Fruit fly (Drosophila melanogaster): ENCODE results near the gene Cpr65Ay.

The Cpr65Ay gene

dm6 chr3L:6184884-6185438, 26.5 kb upstream of the Cpr65Ay start, which contains the start of the genes D19B and CG43293 (continued):
- TF ChIP-seq CG1233 (GFP tag; optimal IDR thresholded peaks at IDR 0.05) = peak; percentile 90
- no peak for TF ChIP-seq CG14860 (GFP tag; IDR thresholded peaks at IDR 0.05; ENCODE audit: partially characterized antibody)
- TF ChIP-seq slbo (GFP tag; IDR thresholded peaks at IDR 0.05) = peak; percentile 97
- TF ChIP-seq Antp (GFP tag; optimal IDR thresholded peaks at IDR 0.05) = peak; percentile 93
- TF ChIP-seq chn (GFP tag; optimal IDR thresholded peaks at IDR 0.05) = peak; percentile 96
- peak; percentile 12 for TF ChIP-seq fd102C (GFP tag; optimal IDR thresholded peaks at IDR 0.05)
- TF ChIP-seq Jarid2 (GFP tag; optimal IDR thresholded peaks at IDR 0.05) = peak; percentile 70
- TF ChIP-seq nerfin-2 (GFP tag; IDR thresholded peaks at IDR 0.05; ENCODE audit: partially characterized antibody) = peak; percentile 77
- TF ChIP-seq CG12942 (GFP tag; optimal IDR thresholded peaks at IDR 0.05) = peak; percentile 91
- no peak for TF ChIP-seq Doc3 (GFP tag; IDR thresholded peaks at IDR 0.05; ENCODE audit: partially characterized antibody)
- peak; percentile 80 for TF ChIP-seq sug (tag; optimal IDR thresholded peaks at IDR 0.05)
- TF ChIP-seq dati (GFP tag; IDR thresholded peaks at IDR 0.05) = peak; percentile 57; the same call in 1 of the 2 replicates
- peak; percentile 97 for TF ChIP-seq cg (GFP tag; optimal IDR thresholded peaks at IDR 0.05)
- TF ChIP-seq HLH4C (GFP tag; IDR thresholded peaks at IDR 0.05; ENCODE audit: partially characterized antibody) = peak; percentile 43; the same call in 1 of the 3 replicates
- TF ChIP-seq Optix (GFP tag; IDR thresholded peaks at IDR 0.05) = peak; percentile 93
- peak; percentile 72; the same call in 2 of the 3 replicates for TF ChIP-seq CG11560 (tag; IDR thresholded peaks at IDR 0.05)
- peak in 1 of 2 experiments; percentile 38 for TF ChIP-seq crp (GFP tag; optimal IDR thresholded peaks at IDR 0.05)
- TF ChIP-seq Deaf1 (tag; optimal IDR thresholded peaks at IDR 0.05) = peak; percentile 62
- TF ChIP-seq ap (GFP tag; IDR thresholded peaks at IDR 0.05) = peak; percentile 69
- TF ChIP-seq CG34376 (GFP tag; optimal IDR thresholded peaks at IDR 0.05) = peak; percentile 69
- peak; percentile 74 for TF ChIP-seq Ets97D (GFP tag; optimal IDR thresholded peaks at IDR 0.05)
- TF ChIP-seq CG32767 (GFP tag; IDR thresholded peaks at IDR 0.05) = peak; percentile 84
- peak; percentile 83 for TF ChIP-seq Dip3 (GFP tag; optimal IDR thresholded peaks at IDR 0.05)
- TF ChIP-seq fru (optimal IDR thresholded peaks at IDR 0.05) = peak; percentile 68
- peak; percentile 94 for TF ChIP-seq D19A (tag; optimal IDR thresholded peaks at IDR 0.05)
- TF ChIP-seq CG11723 (GFP tag; optimal IDR thresholded peaks at IDR 0.05) = peak; percentile 82
- TF ChIP-seq CG6175 (GFP tag; IDR thresholded peaks at IDR 0.05) = peak; percentile 86; the same call in 2 of the 3 replicates
- peak; percentile 77 for TF ChIP-seq Atf3 (GFP tag; optimal IDR thresholded peaks at IDR 0.05)
- peak; percentile 89 for TF ChIP-seq C15 (GFP tag; IDR thresholded peaks at IDR 0.05)
- TF ChIP-seq eyg (GFP tag; optimal IDR thresholded peaks at IDR 0.05) = peak; percentile 78
- TF ChIP-seq Hr3 (GFP tag; optimal IDR thresholded peaks at IDR 0.05) = peak; percentile 89
- peak; percentile 80 to 87 for TF ChIP-seq chif (GFP tag; optimal IDR thresholded peaks at IDR 0.05)
- peak; percentile 78 for TF ChIP-seq ash1 (GFP tag; optimal IDR thresholded peaks at IDR 0.05)
- TF ChIP-seq CG12236 (GFP tag; optimal IDR thresholded peaks at IDR 0.05) = peak; percentile 64
- peak; percentile 84 for TF ChIP-seq Sry-β (GFP tag; optimal IDR thresholded peaks at IDR 0.05)
- peak; percentile 59; the same call in 1 of the 2 replicates for TF ChIP-seq Bgb (GFP tag; IDR thresholded peaks at IDR 0.05; ENCODE audit: partially characterized antibody)
- peak; percentile 88 for TF ChIP-seq CG8944 (GFP tag; optimal IDR thresholded peaks at IDR 0.05)
- peak; percentile 93 for TF ChIP-seq H2.0 (GFP tag; IDR thresholded peaks at IDR 0.05)
- no peak for TF ChIP-seq Doc2 (GFP tag; IDR thresholded peaks at IDR 0.05)
- peak; percentile 90 for TF ChIP-seq CG18599 (GFP tag; optimal IDR thresholded peaks at IDR 0.05)
- peak; percentile 83 for TF ChIP-seq oc (tag; optimal IDR thresholded peaks at IDR 0.05)
- TF ChIP-seq CG16779 (GFP tag; IDR thresholded peaks at IDR 0.05) = peak; percentile 89
- peak; percentile 70 for TF ChIP-seq CG4282 (GFP tag; optimal IDR thresholded peaks at IDR 0.05)
- peak; percentile 79 for TF ChIP-seq CG13287 (GFP tag; IDR thresholded peaks at IDR 0.05; ENCODE audit: partially characterized antibody)
- peak; percentile 47 for TF ChIP-seq TFAM (GFP tag; optimal IDR thresholded peaks at IDR 0.05)
- peak; percentile 86 for TF ChIP-seq zfh2 (GFP tag; optimal IDR thresholded peaks at IDR 0.05)
- TF ChIP-seq crol (GFP tag; IDR thresholded peaks at IDR 0.05) = peak; percentile 34; the same call in 1 of the 2 replicates
- TF ChIP-seq Vsx1 (GFP tag; optimal IDR thresholded peaks at IDR 0.05) = no peak
- TF ChIP-seq Dll (GFP tag; IDR thresholded peaks at IDR 0.05; ENCODE audit: partially characterized antibody) = peak; percentile 65; the same call in 2 of the 4 replicates
